8 worm cellular contexts compared by ENCODE assay signal in genomic region chrIV:3521710-3522109, ce11.
TF ChIP-seq lines count a peak whose summit lies in the region.

No protein-coding gene starts in this region.

TF ChIP-seq in whole organism, L1 larva, 84 proteins besides CTCF, POLR2A, EP300 and RAD21:
- TF ChIP-seq ztf-4 (tag; optimal IDR thresholded peaks at IDR 0.05; lab: Kevin White, UChicago) (no peak), blmp-1 (tag; optimal IDR thresholded peaks at IDR 0.05; lab: Kevin White, UChicago) (peak; percentile 47), lin-14 (GFP tag; optimal IDR thresholded peaks at IDR 0.05; lab: Kevin White, UChicago) (peak; percentile 26)

TF ChIP-seq in whole organism, L3 larva, 47 proteins besides CTCF, POLR2A, EP300 and RAD21:
- TF ChIP-seq nhr-43 (tag; optimal IDR thresholded peaks at IDR 0.05; lab: Kevin White, UChicago; ENCODE audit: poor library complexity, severe bottlenecking) (no peak), nhr-23 (tag; optimal IDR thresholded peaks at IDR 0.05; lab: Kevin White, UChicago) (peak; percentile 7)
TF ChIP-seq in whole organism, L3 larva: peak in this region for 1.

TF ChIP-seq in whole organism, L4 larva, 104 proteins besides CTCF, POLR2A, EP300 and RAD21:
- TF ChIP-seq set-16 (GFP tag; IDR thresholded peaks at IDR 0.05; lab: Robert Waterston, UW) (peak; percentile 12; the same call in 1 of the 2 replicates), jun-1 (tag; optimal IDR thresholded peaks at IDR 0.05; lab: Kevin White, UChicago) (no peak)

TF ChIP-seq in whole organism, early embryonic, 17 proteins besides CTCF, POLR2A, EP300 and RAD21:
- TF ChIP-seq scrt-1 (GFP tag; IDR thresholded peaks at IDR 0.05; lab: Robert Waterston, UW) (no peak), ceh-13 (GFP tag; optimal IDR thresholded peaks at IDR 0.05; lab: Kevin White, UChicago) (no peak), pes-1 (GFP tag; IDR thresholded peaks at IDR 0.05; lab: Robert Waterston, UW) (no peak), ceh-36 (tag; optimal IDR thresholded peaks at IDR 0.05; lab: Kevin White, UChicago) (peak; percentile 39), hmg-4 (GFP tag; optimal IDR thresholded peaks at IDR 0.05; lab: Kevin White, UChicago) (no peak), ama-1 (optimal IDR thresholded peaks at IDR 0.05; lab: Kevin White, UChicago) (no peak), flt-1 (GFP tag; IDR thresholded peaks at IDR 0.05; lab: Robert Waterston, UW) (0 out of 2 replicates have a peak, but pooled peaks have one; percentile 18), tbx-11 (GFP tag; IDR thresholded peaks at IDR 0.05; lab: Robert Waterston, UW) (no peak), F13C5.2 (tag; optimal IDR thresholded peaks at IDR 0.05; lab: Kevin White, UChicago) (no peak), B0310.2 (tag; optimal IDR thresholded peaks at IDR 0.05; lab: Kevin White, UChicago) (no peak)

TF ChIP-seq in whole organism, late embryonic, 69 proteins besides CTCF, POLR2A, EP300 and RAD21:
- TF ChIP-seq Y22D7AL.16 (tag; optimal IDR thresholded peaks at IDR 0.05; lab: Kevin White, UChicago) (no peak), ceh-31 (tag; optimal IDR thresholded peaks at IDR 0.05; lab: Kevin White, UChicago) (peak; percentile 59), ceh-48 (tag; optimal IDR thresholded peaks at IDR 0.05; lab: Kevin White, UChicago) (peak; percentile 28), ceh-6 (GFP tag; optimal IDR thresholded peaks at IDR 0.05; lab: Kevin White, UChicago) (peak; percentile 36), pha-4 (tag; optimal IDR thresholded peaks at IDR 0.05; lab: Kevin White, UChicago) (no peak), unc-55 (GFP tag; optimal IDR thresholded peaks at IDR 0.05; lab: Kevin White, UChicago) (peak; percentile 25), pqm-1 (tag; optimal IDR thresholded peaks at IDR 0.05; lab: Kevin White, UChicago) (no peak), ref-2 (tag; optimal IDR thresholded peaks at IDR 0.05; lab: Kevin White, UChicago) (peak; percentile 23), ceh-24 (tag; optimal IDR thresholded peaks at IDR 0.05; lab: Kevin White, UChicago) (no peak), pros-1 (tag; optimal IDR thresholded peaks at IDR 0.05; lab: Kevin White, UChicago) (no peak), T23F11.4 (GFP tag; optimal IDR thresholded peaks at IDR 0.05; lab: Kevin White, UChicago) (no peak), madf-2 (tag; optimal IDR thresholded peaks at IDR 0.05; lab: Kevin White, UChicago) (no peak), ttx-3 (tag; optimal IDR thresholded peaks at IDR 0.05; lab: Kevin White, UChicago) (peak; percentile 8)

TF ChIP-seq in whole organism, midembryonic, 9 proteins besides CTCF, POLR2A, EP300 and RAD21:
- TF ChIP-seq ztf-29 (GFP tag; IDR thresholded peaks at IDR 0.05; lab: Robert Waterston, UW), result no peak
- peak; percentile 41; the same call in 1 of the 2 replicates for TF ChIP-seq flt-1 (GFP tag; IDR thresholded peaks at IDR 0.05; lab: Robert Waterston, UW)
- TF ChIP-seq T22C8.4 (GFP tag; IDR thresholded peaks at IDR 0.05; lab: Robert Waterston, UW), result no peak
- no peak for TF ChIP-seq cog-1 (tag; optimal IDR thresholded peaks at IDR 0.05; lab: Kevin White, UChicago)
- TF ChIP-seq klf-2 (GFP tag; conservative IDR thresholded peaks at IDR 0.05; lab: Robert Waterston, UW), result no peak
- TF ChIP-seq med-1 (GFP tag; optimal IDR thresholded peaks at IDR 0.05; lab: Kevin White, UChicago; ENCODE audit: insufficient read depth), result no peak
TF ChIP-seq in whole organism, midembryonic: peak in this region for 1.

TF ChIP-seq in whole organism, mixed stage, embryonic, 35 proteins besides CTCF, POLR2A, EP300 and RAD21:
- TF ChIP-seq nhr-2 (tag; optimal IDR thresholded peaks at IDR 0.05; lab: Kevin White, UChicago) (peak; percentile 29), zip-8 (tag; optimal IDR thresholded peaks at IDR 0.05; lab: Kevin White, UChicago) (no peak), sptf-1 (tag; optimal IDR thresholded peaks at IDR 0.05; lab: Kevin White, UChicago) (peak; percentile 48), lin-32 (GFP tag; optimal IDR thresholded peaks at IDR 0.05; lab: Kevin White, UChicago) (peak; percentile 60), mls-2 (tag; optimal IDR thresholded peaks at IDR 0.05; lab: Kevin White, UChicago) (peak; percentile 84), elt-1 (tag; optimal IDR thresholded peaks at IDR 0.05; lab: Kevin White, UChicago; ENCODE audit: borderline replicate concordance, insufficient read depth) (no peak), ceh-43 (GFP tag; optimal IDR thresholded peaks at IDR 0.05; lab: Kevin White, UChicago) (peak; percentile 77), pha-4 (tag; optimal IDR thresholded peaks at IDR 0.05; lab: Kevin White, UChicago) (no peak), ces-1 (GFP tag; optimal IDR thresholded peaks at IDR 0.05; lab: Kevin White, UChicago) (peak; percentile 68), unc-62 (GFP tag; optimal IDR thresholded peaks at IDR 0.05; lab: Kevin White, UChicago) (peak; percentile 75), nhr-237 (tag; optimal IDR thresholded peaks at IDR 0.05; lab: Kevin White, UChicago) (no peak), drap-1 (GFP tag; optimal IDR thresholded peaks at IDR 0.05; lab: Kevin White, UChicago) (peak; percentile 43), tbx-8 (GFP tag; optimal IDR thresholded peaks at IDR 0.05; lab: Kevin White, UChicago) (peak; percentile 36), cnd-1 (tag; optimal IDR thresholded peaks at IDR 0.05; lab: Kevin White, UChicago) (peak; percentile 67), snpc-4 (tag; optimal IDR thresholded peaks at IDR 0.05; lab: Kevin White, UChicago) (no peak), M03D4.4 (tag; optimal IDR thresholded peaks at IDR 0.05; lab: Kevin White, UChicago) (peak; percentile 29), ham-2 (GFP tag; optimal IDR thresholded peaks at IDR 0.05; lab: Kevin White, UChicago) (peak; percentile 84)

TF ChIP-seq in whole organism, young adult, 124 proteins besides CTCF, POLR2A, EP300 and RAD21:
- TF ChIP-seq dpff-1 (tag; optimal IDR thresholded peaks at IDR 0.05; lab: Kevin White, UChicago), result no peak
- 0 out of 2 replicates have a peak, but pooled peaks have one; percentile 23 for TF ChIP-seq ekl-4 (GFP tag; IDR thresholded peaks at IDR 0.05; lab: Robert Waterston, UW)
- peak; percentile 47; the same call in 1 of the 2 replicates for TF ChIP-seq zfh-2 (GFP tag; conservative IDR thresholded peaks at IDR 0.05; lab: Robert Waterston, UW)
